Worm (Caenorhabditis elegans): Measurements from ENCODE around the gene Y45F3A.5.

Gene Y45F3A.5

ce11 chrIII:10569246-10569645, 16.9 kb downstream of the Y45F3A.5 start:
- TF ChIP-seq nhr-25 (tag; optimal IDR thresholded peaks at IDR 0.05) (no peak), nhr-77 (tag; optimal IDR thresholded peaks at IDR 0.05) (no peak), nfya-1 (tag; optimal IDR thresholded peaks at IDR 0.05; ENCODE audit: insufficient read depth) (peak; percentile 71), jun-1 (tag; optimal IDR thresholded peaks at IDR 0.05) (no peak)

DNA sequence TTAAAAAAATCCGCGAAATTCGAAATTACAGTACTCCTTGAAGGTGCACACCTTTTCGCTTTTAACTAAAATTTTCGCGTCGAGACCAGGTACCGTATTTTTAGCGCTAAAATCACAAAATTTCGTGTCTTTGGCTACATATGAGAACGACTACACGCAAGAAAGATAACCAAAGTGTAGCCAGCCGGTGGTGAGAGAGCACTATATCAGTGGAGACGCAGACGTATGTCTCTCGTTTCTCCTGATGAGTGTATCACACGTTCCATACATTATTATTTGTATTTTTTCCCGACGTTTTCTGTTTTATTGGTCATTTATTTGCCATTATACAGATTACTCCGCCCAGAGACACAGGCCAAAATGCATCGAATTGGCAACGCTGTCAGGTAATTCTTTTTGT, 20.2 kb downstream of the Y45F3A.5 start, which contains the start of gene acdh-11:
acdh-11 (plus strand) TSS at position 333 of the 400 bp plus-strand sequence.
- TF ChIP-seq pqm-1 (tag; optimal IDR thresholded peaks at IDR 0.05) (peak; percentile 24), elt-2 (tag; optimal IDR thresholded peaks at IDR 0.05) (peak; percentile 65), ceh-16 (tag; optimal IDR thresholded peaks at IDR 0.05) (no peak), nhr-77 (tag; optimal IDR thresholded peaks at IDR 0.05) (no peak), egl-27 (tag; optimal IDR thresholded peaks at IDR 0.05) (no peak), nhr-67 (tag; optimal IDR thresholded peaks at IDR 0.05) (no peak), nfya-1 (tag; optimal IDR thresholded peaks at IDR 0.05; ENCODE audit: insufficient read depth) (peak; percentile 30), ZK546.5 (tag; optimal IDR thresholded peaks at IDR 0.05) (no peak), ceh-28 (tag; optimal IDR thresholded peaks at IDR 0.05) (no peak), aly-2 (tag; optimal IDR thresholded peaks at IDR 0.05) (no peak), hmg-11 (tag; optimal IDR thresholded peaks at IDR 0.05) (peak; percentile 8), nhr-43 (tag; optimal IDR thresholded peaks at IDR 0.05; ENCODE audit: poor library complexity, severe bottlenecking) (peak; percentile 22), elt-1 (tag; optimal IDR thresholded peaks at IDR 0.05) (no peak), sea-2 (GFP tag; optimal IDR thresholded peaks at IDR 0.05) (no peak), nhr-76 (tag; optimal IDR thresholded peaks at IDR 0.05) (no peak)

DNA sequence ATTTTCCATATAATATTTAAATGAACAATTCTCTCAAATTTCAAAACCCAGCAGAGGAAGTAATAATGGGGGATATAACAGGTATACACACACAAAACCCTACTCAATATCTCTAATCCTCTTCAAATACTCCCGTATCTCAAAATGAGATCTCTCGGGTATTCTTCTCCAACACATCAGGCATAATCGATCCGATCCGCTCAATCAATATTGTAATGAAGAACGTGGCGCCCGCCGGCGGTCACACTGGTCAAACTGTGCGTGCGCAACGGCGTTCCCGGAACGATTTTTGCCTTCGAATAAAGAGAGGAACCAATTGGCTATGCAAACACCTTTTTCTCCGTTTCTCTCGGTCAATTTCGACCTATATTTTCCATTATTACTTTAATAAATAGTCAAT, 23.6 kb downstream of the Y45F3A.5 start:
- TF ChIP-seq lin-39 (tag; optimal IDR thresholded peaks at IDR 0.05): peak; percentile 12
- TF ChIP-seq R02D3.7 (tag; optimal IDR thresholded peaks at IDR 0.05): no peak
- peak; percentile 25 for TF ChIP-seq nhr-23 (tag; optimal IDR thresholded peaks at IDR 0.05)
- TF ChIP-seq lin-15B (tag; optimal IDR thresholded peaks at IDR 0.05): no peak
- peak; percentile 79 for TF ChIP-seq ceh-28 (tag; optimal IDR thresholded peaks at IDR 0.05)

ce11 chrIII:10561904-10562303, 24.2 kb downstream of the Y45F3A.5 start, which contains the start of gene Y45F3A.1:
Y45F3A.1 (minus strand) TSS chrIII:10561915.
- no peak for TF ChIP-seq mdl-1 (tag; optimal IDR thresholded peaks at IDR 0.05)
- no peak for TF ChIP-seq hmg-11 (tag; optimal IDR thresholded peaks at IDR 0.05)
- TF ChIP-seq snpc-4 (tag; optimal IDR thresholded peaks at IDR 0.05): no peak

- no peak for TF ChIP-seq nhr-28 (tag; optimal IDR thresholded peaks at IDR 0.05)
- TF ChIP-seq lin-39 (tag; optimal IDR thresholded peaks at IDR 0.05): no peak
- TF ChIP-seq ZK546.5 (tag; optimal IDR thresholded peaks at IDR 0.05): no peak
- TF ChIP-seq nfya-1 (tag; optimal IDR thresholded peaks at IDR 0.05; ENCODE audit: insufficient read depth): no peak
- no peak for TF ChIP-seq nhr-23 (tag; optimal IDR thresholded peaks at IDR 0.05)
- TF ChIP-seq egl-27 (tag; optimal IDR thresholded peaks at IDR 0.05): no peak
- TF ChIP-seq nhr-12 (tag; optimal IDR thresholded peaks at IDR 0.05): no peak
- TF ChIP-seq daf-12 (tag; optimal IDR thresholded peaks at IDR 0.05): no peak
- no peak for TF ChIP-seq mml-1 (tag; optimal IDR thresholded peaks at IDR 0.05)
- no peak for TF ChIP-seq nhr-67 (tag; optimal IDR thresholded peaks at IDR 0.05)
- no peak for TF ChIP-seq elt-3 (tag; optimal IDR thresholded peaks at IDR 0.05)
- no peak for TF ChIP-seq egl-5 (tag; optimal IDR thresholded peaks at IDR 0.05)
- no peak for TF ChIP-seq tbx-2 (tag; optimal IDR thresholded peaks at IDR 0.05)
These were observed 25.8 kb downstream of the Y45F3A.5 start, which contains the start of gene rab-30 for ce11 chrIII:10560296-10560695. rab-30 (plus strand) TSS chrIII:10560596.

- TF ChIP-seq zag-1 (tag; optimal IDR thresholded peaks at IDR 0.05) (no peak), pha-4 (tag; optimal IDR thresholded peaks at IDR 0.05) (no peak), nhr-12 (tag; optimal IDR thresholded peaks at IDR 0.05) (no peak), lsy-12 (tag; optimal IDR thresholded peaks at IDR 0.05) (no peak), unc-39 (tag; optimal IDR thresholded peaks at IDR 0.05) (no peak), nhr-76 (tag; optimal IDR thresholded peaks at IDR 0.05) (no peak), egl-27 (tag; optimal IDR thresholded peaks at IDR 0.05) (no peak), ama-1 (optimal IDR thresholded peaks at IDR 0.05) (no peak), lin-39 (tag; optimal IDR thresholded peaks at IDR 0.05) (no peak)
These were observed 28.2 kb downstream of the Y45F3A.5 start, which contains the start of gene T21C12.4 for ce11 chrIII:10557910-10558309. T21C12.4 (minus strand) TSS chrIII:10558010.

Measured in whole organism, L3 larva.